Fruit fly (Drosophila melanogaster) whole organism, wandering third instar larva: Measurements from ENCODE around the gene Prm.

Experiments used
- Abd-B ChIP-seq: fragments of >200 bp; optimal IDR thresholded peaks from 2 replicates; lab custom pipeline; 2017; ENCODE audit warnings: missing biosample characterization, missing genetic modification characterization
- CG32264 ChIP-seq: fragments of 200-800 bp; sonication (Bioruptor generic); optimal IDR thresholded peaks from 2 replicates; lab custom pipeline; 2016; ENCODE audit warnings: missing biosample characterization, missing genetic modification characterization
- Dif ChIP-seq: fragments of 200-275, 200-300 bp; sonication (Bioruptor generic); optimal IDR thresholded peaks from 2 replicates; lab custom pipeline; 2018; ENCODE audit warnings: missing biosample characterization, missing genetic modification characterization; ENCODE audit not compliant: partially characterized antibody
- Hr78 ChIP-seq: fragments of >200 bp; optimal IDR thresholded peaks from 2 replicates; lab custom pipeline; 2017; ENCODE audit warnings: missing biosample characterization, missing genetic modification characterization
- Jra ChIP-seq: sonication (Bioruptor generic); optimal IDR thresholded peaks from 2 replicates; lab custom pipeline; 2016; ENCODE audit warnings: missing biosample characterization, missing genetic modification characterization
- Mio ChIP-seq: sonication (Bioruptor generic); optimal IDR thresholded peaks from 2 replicates; lab custom pipeline; 2016; ENCODE audit warnings: missing biosample characterization, missing genetic modification characterization
- Myc ChIP-seq: fragments of >200 bp; optimal IDR thresholded peaks from 2 replicates; lab custom pipeline; 2017
- N ChIP-seq: fragments of >200 bp; optimal IDR thresholded peaks from 2 replicates; lab custom pipeline; 2018; ENCODE audit warnings: missing biosample characterization, missing external identifiers, missing genetic modification characterization
- Rel ChIP-seq, 2 experiments: fragments of 200-800 bp; sonication (Bioruptor generic) in 1 of 2; optimal IDR thresholded peaks; 2 replicates in 1 of 2; 3 replicates in 1 of 2; lab custom pipeline; 2016 to 2019; ENCODE audit warnings: mild to moderate bottlenecking in 2 of 2, missing biosample characterization in 2 of 2, missing genetic modification characterization in 2 of 2, moderate library complexity in 1 of 2
- Sp1 ChIP-seq: fragments of 200-800 bp; sonication (Bioruptor generic); optimal IDR thresholded peaks from 3 replicates; lab custom pipeline; 2019; ENCODE audit warnings: missing biosample characterization, mild to moderate bottlenecking, missing genetic modification characterization, moderate library complexity
- Vsx2 ChIP-seq: fragments of 200-300, 225-300 bp; sonication (Bioruptor generic); optimal IDR thresholded peaks from 2 replicates; lab custom pipeline; 2018; ENCODE audit warnings: missing biosample characterization, missing genetic modification characterization; ENCODE audit not compliant: partially characterized antibody
- br ChIP-seq: fragments of 200-800 bp; sonication (Bioruptor generic); optimal IDR thresholded peaks from 2 replicates; lab custom pipeline; 2016; ENCODE audit warnings: missing biosample characterization, missing genetic modification characterization
- brk ChIP-seq: fragments of 200-800 bp; sonication (Bioruptor generic); optimal IDR thresholded peaks from 2 replicates; lab custom pipeline; 2016; ENCODE audit warnings: missing biosample characterization, mild to moderate bottlenecking, missing genetic modification characterization
- dmrt93B ChIP-seq: fragments of 200-800 bp; sonication (Bioruptor generic); optimal IDR thresholded peaks from 2 replicates; lab custom pipeline; 2018; ENCODE audit warnings: missing biosample characterization, mild to moderate bottlenecking, missing genetic modification characterization
- ey ChIP-seq: fragments of 200-800 bp; sonication (Bioruptor generic); optimal IDR thresholded peaks from 2 replicates; lab custom pipeline; 2016; ENCODE audit warnings: missing biosample characterization, missing genetic modification characterization
- foxo ChIP-seq, 2 experiments: fragments of 200-800 bp; sonication (Bioruptor generic); optimal IDR thresholded peaks; 2 replicates in 1 of 2; 3 replicates in 1 of 2; lab custom pipeline; 2016 to 2017; ENCODE audit warnings: missing biosample characterization in 2 of 2, missing genetic modification characterization in 2 of 2
- fru ChIP-seq: fragments of 200-800 bp; sonication (Bioruptor generic); optimal IDR thresholded peaks from 3 replicates; lab custom pipeline; 2016; ENCODE audit warnings: missing biosample characterization, mild to moderate bottlenecking, missing genetic modification characterization
- h ChIP-seq: fragments of 200-800 bp; sonication (Bioruptor generic); optimal IDR thresholded peaks from 3 replicates; lab custom pipeline; 2016; ENCODE audit warnings: missing biosample characterization, mild to moderate bottlenecking, missing genetic modification characterization
- jim ChIP-seq: fragments of 175-275, 200-325 bp; sonication (Bioruptor generic); optimal IDR thresholded peaks from 2 replicates; lab custom pipeline; 2016; ENCODE audit warnings: missing biosample characterization, mild to moderate bottlenecking, missing genetic modification characterization
- lola ChIP-seq: fragments of >200 bp; optimal IDR thresholded peaks from 2 replicates; lab custom pipeline; 2017; ENCODE audit warnings: missing biosample characterization, missing genetic modification characterization
- pan ChIP-seq: fragments of >200 bp; optimal IDR thresholded peaks from 2 replicates; lab custom pipeline; 2017
- psq ChIP-seq: fragments of 200-800 bp; sonication (Bioruptor generic); optimal IDR thresholded peaks from 3 replicates; lab custom pipeline; 2017; ENCODE audit warnings: missing biosample characterization, mild to moderate bottlenecking, missing genetic modification characterization, moderate library complexity
- rgr ChIP-seq: fragments of 200-800 bp; sonication (Bioruptor generic); optimal IDR thresholded peaks from 3 replicates; lab custom pipeline; 2016; ENCODE audit warnings: missing biosample characterization, mild to moderate bottlenecking, missing genetic modification characterization
- sage ChIP-seq: fragments of 200-800 bp; sonication (Bioruptor generic); optimal IDR thresholded peaks from 2 replicates; lab custom pipeline; 2016; ENCODE audit warnings: missing biosample characterization, mild to moderate bottlenecking, missing genetic modification characterization
- sv ChIP-seq: fragments of 200-800 bp; sonication (Bioruptor generic); optimal IDR thresholded peaks from 3 replicates; lab custom pipeline; 2016; ENCODE audit warnings: missing biosample characterization, missing genetic modification characterization
- tai ChIP-seq: sonication (Bioruptor generic); optimal IDR thresholded peaks from 2 replicates; lab custom pipeline; 2016; ENCODE audit warnings: missing biosample characterization, missing genetic modification characterization
- usp ChIP-seq: fragments of >200 bp; optimal IDR thresholded peaks from 2 replicates; lab custom pipeline; 2017; ENCODE audit warnings: missing biosample characterization, missing genetic modification characterization
- woc ChIP-seq: sonication (Bioruptor generic); optimal IDR thresholded peaks from 2 replicates; lab custom pipeline; 2016; ENCODE audit warnings: missing biosample characterization, mild to moderate bottlenecking, missing genetic modification characterization

Prm gene

DNA sequence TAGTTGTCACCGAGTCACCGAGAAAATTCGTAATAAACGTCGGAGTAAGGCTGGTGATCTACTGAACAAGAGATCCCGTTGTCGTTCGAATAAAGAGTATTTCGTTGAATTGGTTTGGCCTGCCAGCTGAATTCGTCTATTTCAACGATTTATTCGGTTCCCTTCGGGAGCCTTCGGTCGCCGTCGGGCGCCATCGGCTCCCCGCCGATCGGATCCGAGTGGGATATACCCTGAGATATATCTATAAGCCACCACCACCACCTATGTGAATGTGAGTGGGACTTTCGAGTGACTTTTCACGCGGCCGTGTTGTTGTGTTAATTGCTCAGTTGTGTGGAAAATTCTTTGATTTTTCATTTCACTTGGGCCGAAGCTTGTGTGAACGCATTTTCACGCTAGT is at the start of gene Prm:
Prm (minus strand) TSS at position 101 of the 400 bp plus-strand sequence.
- TF ChIP-seq sv (GFP tag; lab: Kevin White, UChicago), result no peak
- TF ChIP-seq tai (GFP tag; lab: Kevin White, UChicago), result no peak

DNA sequence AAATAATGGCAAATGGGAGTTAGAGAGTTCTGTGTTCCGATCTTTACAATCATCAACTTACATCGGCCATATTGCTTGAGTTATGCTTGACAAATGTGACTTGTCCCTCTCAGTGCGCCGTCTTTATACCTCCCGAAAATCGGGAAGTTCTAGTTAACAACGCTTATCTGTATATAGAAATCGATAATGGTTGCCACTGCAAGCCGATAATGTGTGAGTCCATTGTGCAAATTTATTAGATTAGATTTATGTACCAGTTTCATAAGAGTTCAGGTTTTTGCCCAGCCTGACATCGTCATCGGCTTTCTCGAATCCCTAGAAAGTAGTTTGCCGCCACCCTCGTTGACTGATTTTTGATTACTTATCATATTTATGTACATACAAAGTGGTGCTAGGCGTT is 43.3 kb upstream of the Prm start, which contains the start of gene Acbp5:
Acbp5 (minus strand) TSS at position 101 of the 400 bp plus-strand sequence.
- no peak for TF ChIP-seq rgr

DNA sequence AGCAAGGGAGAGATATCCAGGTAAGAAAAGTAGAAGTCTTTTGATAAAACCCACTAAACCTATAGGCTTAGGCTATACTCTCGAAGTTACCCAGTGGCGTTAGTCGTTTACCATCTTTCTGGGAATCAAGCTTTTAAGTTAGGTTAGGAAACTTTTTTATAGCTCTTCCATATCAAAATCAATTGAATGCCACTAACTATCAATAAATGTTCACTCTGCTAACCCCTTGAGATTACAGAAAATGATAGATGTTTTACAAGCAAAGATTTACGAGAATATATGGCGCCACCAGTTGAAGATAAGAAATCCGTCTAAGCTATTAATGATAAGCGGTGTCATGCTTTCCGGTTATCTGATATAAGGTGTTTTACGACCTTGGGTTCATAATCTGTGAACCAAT is 42.6 kb upstream of the Prm start:
- TF ChIP-seq foxo (GFP tag; optimal IDR thresholded peaks at IDR 0.05; lab: Kevin White, UChicago), result no peak
- TF ChIP-seq Sp1 (GFP tag; lab: Kevin White, UChicago), result no peak
- no peak for TF ChIP-seq ey (GFP tag; lab: Kevin White, UChicago)
- TF ChIP-seq Myc (lab: Kevin White, UChicago), result no peak
- TF ChIP-seq tai (GFP tag; lab: Kevin White, UChicago), result no peak
- no peak for TF ChIP-seq fru (GFP tag; lab: Kevin White, UChicago)
- TF ChIP-seq h, result no peak
- TF ChIP-seq brk (GFP tag; lab: Kevin White, UChicago), result no peak
- no peak for TF ChIP-seq lola (GFP tag; lab: Kevin White, UChicago)
- TF ChIP-seq Abd-B (GFP tag; lab: Kevin White, UChicago), result no peak
- TF ChIP-seq sage (GFP tag; lab: Kevin White, UChicago), result no peak
- no peak for TF ChIP-seq usp (GFP tag; lab: Kevin White, UChicago)
- no peak for TF ChIP-seq pan (lab: Kevin White, UChicago)
- no peak for TF ChIP-seq Hr78 (GFP tag; lab: Kevin White, UChicago)
- TF ChIP-seq CG32264, result no peak
- TF ChIP-seq, all 38 proteins: peak for 0

DNA sequence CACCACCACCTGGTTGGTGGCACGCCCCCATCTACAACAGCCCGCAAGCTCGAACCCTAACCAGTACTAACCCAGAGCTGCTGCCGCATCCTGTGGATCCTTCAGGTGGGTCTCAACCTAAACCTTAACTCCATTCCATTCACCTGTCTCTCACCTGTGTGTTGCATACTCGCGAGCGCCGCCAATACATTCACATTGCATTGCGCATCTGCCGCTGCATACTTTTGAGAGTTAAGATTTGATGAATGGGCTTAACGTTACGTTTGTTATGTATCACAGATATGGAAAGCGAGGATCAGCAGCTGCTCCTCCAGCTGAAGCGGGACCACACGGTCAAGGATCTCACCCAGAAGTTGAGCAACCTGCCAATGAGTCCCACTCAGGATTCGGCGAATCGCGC is 42.1 kb upstream of the Prm start:
- TF ChIP-seq sage (GFP tag; lab: Kevin White, UChicago), result no peak
- TF ChIP-seq Abd-B (GFP tag; lab: Kevin White, UChicago), result peak; percentile 39
- TF ChIP-seq N (GFP tag; lab: Kevin White, UChicago), result peak; percentile 88
- TF ChIP-seq foxo (GFP tag; optimal IDR thresholded peaks at IDR 0.05; lab: Kevin White, UChicago), result no peak
- peak; percentile 68 for TF ChIP-seq Vsx2 (GFP tag; lab: Kevin White, UChicago)
- TF ChIP-seq Myc (lab: Kevin White, UChicago), result peak; percentile 84

DNA sequence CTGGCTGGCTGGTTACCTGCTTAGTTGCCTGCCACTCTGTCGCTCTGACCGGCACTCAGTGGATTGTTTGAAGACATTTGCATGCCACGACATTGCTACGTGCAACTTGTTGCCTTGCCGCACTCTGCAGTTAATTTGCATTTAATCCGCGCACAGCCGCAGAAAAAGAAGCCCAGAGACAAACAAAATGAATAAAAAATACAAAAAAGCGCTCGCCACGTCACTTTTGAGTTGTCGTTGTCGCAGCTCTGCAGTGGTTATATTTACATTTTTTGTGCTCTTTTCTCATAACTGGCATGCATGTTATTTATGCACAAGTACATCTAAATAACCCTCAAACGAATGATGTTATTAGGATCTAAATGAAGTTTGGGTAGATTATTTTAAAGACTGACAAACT is 38.2 kb upstream of the Prm start:
- no peak for TF ChIP-seq psq (GFP tag; lab: Kevin White, UChicago)
- no peak for TF ChIP-seq dmrt93B (GFP tag; lab: Kevin White, UChicago)
- no peak for TF ChIP-seq Jra (GFP tag; lab: Kevin White, UChicago)

DNA sequence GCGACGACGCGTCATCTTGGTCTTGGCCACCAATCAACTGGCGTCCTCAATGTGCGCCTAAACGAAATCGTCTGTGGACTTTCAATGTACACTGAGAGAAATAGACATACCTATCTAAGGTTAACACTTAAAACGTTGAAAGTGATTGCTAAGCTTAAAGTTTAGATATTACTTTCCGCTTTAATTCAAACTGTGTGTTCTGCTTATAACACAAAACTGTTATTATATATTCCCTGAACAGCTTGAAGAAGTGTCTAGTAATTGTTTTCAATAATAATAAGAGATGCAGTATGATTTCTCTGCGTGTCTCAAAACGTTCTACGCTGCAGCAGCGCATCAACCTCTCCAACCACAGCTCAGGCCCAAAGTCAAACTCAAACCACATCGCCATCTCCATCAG is 36.9 kb upstream of the Prm start:
- TF ChIP-seq CG32264 (no peak), h (peak; percentile 9), br (GFP tag; lab: Kevin White, UChicago) (no peak), Vsx2 (GFP tag; lab: Kevin White, UChicago) (no peak), N (GFP tag; lab: Kevin White, UChicago) (no peak), Mio (GFP tag; lab: Kevin White, UChicago) (no peak)

DNA sequence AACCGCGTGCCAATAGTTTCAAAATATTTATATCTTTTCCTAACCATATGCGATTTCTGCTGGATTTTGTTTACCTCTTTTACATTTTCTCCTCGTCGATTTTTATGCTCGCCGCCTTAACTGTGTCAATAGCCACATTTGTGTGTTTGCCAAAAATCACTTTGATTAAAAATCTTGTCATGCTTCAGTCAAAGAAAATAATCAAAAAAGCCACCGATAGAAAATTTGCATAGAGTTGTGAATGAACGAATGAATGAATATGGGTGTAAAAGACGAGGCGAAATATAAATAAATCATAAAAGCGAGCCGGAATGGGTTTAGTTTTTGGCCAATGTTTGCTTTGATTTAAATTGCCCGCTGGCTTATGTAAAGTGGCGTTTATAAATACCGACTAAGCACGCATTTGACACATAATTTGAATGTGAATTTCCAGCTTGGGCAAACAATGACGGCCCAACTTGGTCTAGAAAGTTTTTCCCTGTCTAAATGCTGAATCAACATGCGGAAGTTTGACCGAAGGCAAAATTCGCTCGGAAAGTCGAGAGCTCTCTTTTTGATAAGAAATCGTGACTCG is 35.7 kb upstream of the Prm start:
- TF ChIP-seq usp (GFP tag; lab: Kevin White, UChicago), result no peak
- no peak for TF ChIP-seq woc (GFP tag; lab: Kevin White, UChicago)
- TF ChIP-seq Hr78 (GFP tag; lab: Kevin White, UChicago), result no peak
- no peak for TF ChIP-seq Rel (GFP tag; optimal IDR thresholded peaks at IDR 0.05; lab: Kevin White, UChicago)
- no peak for TF ChIP-seq Rel (tag; optimal IDR thresholded peaks at IDR 0.05; lab: Kevin White, UChicago)
- no peak for TF ChIP-seq jim (GFP tag; lab: Kevin White, UChicago)
- no peak for TF ChIP-seq rgr
- TF ChIP-seq brk (GFP tag; lab: Kevin White, UChicago), result no peak
- TF ChIP-seq tai (GFP tag; lab: Kevin White, UChicago), result no peak
- TF ChIP-seq Dif (GFP tag; lab: Kevin White, UChicago), result no peak
